Fruit fly (Drosophila melanogaster) whole organism, embryonic: ENCODE measurements around the gene Plc21C.

ENCODE experiments used
- Atf6 ChIP-seq: fragments of 200-800 bp; sonication (Bioruptor generic); IDR thresholded peaks from 2 replicates; pipeline ENCODE4 v1.3.6; 2022; ENCODE audit warnings: missing biosample characterization, missing genetic modification characterization
- Bgb ChIP-seq: fragments of 200-800 bp; sonication (Bioruptor generic); IDR thresholded peaks from 2 replicates; pipeline ENCODE4 v1.3.6; 2022; ENCODE audit warnings: missing biosample characterization, missing genetic modification characterization; ENCODE audit not compliant: partially characterized antibody
- CG10366 ChIP-seq: fragments of 200-800 bp; sonication (Bioruptor generic); IDR thresholded peaks from 2 replicates; pipeline ENCODE4 v1.3.6; 2022; ENCODE audit warnings: missing biosample characterization, missing genetic modification characterization
- CG10959 ChIP-seq: fragments of 200-800 bp; sonication (Bioruptor generic); IDR thresholded peaks from 2 replicates; pipeline ENCODE4 v1.3.6; 2022; ENCODE audit warnings: missing biosample characterization, missing genetic modification characterization
- CG11093 ChIP-seq: fragments of 200-800 bp; sonication (Bioruptor generic); IDR thresholded peaks from 3 replicates; pipeline ENCODE4 v1.3.6; 2022; ENCODE audit warnings: missing biosample characterization, missing genetic modification characterization
- CG11504 ChIP-seq: fragments of 200-800 bp; sonication (Bioruptor generic); optimal IDR thresholded peaks from 3 replicates; lab custom pipeline; 2019; ENCODE audit warnings: missing biosample characterization, mild to moderate bottlenecking, missing genetic modification characterization, moderate library complexity
- CG11696 ChIP-seq: fragments of 200-800 bp; sonication (Bioruptor generic); IDR thresholded peaks from 2 replicates; pipeline ENCODE4 v1.3.6; 2022; ENCODE audit warnings: missing biosample characterization, missing genetic modification characterization
- CG12104 ChIP-seq: fragments of 200-800 bp; sonication (Bioruptor generic); optimal IDR thresholded peaks from 3 replicates; lab custom pipeline; 2016; ENCODE audit warnings: missing biosample characterization, missing genetic modification characterization
- CG12299 ChIP-seq: fragments of 200-800 bp; sonication (Bioruptor generic); optimal IDR thresholded peaks from 2 replicates; lab custom pipeline; 2018; ENCODE audit warnings: missing biosample characterization, mild to moderate bottlenecking, missing genetic modification characterization
- CG12744 ChIP-seq: fragments of 200-800 bp; sonication (Bioruptor generic); optimal IDR thresholded peaks from 2 replicates; lab custom pipeline; 2016; ENCODE audit warnings: missing biosample characterization, missing genetic modification characterization
- CG13123 ChIP-seq: fragments of 200-800 bp; sonication (Bioruptor generic); optimal IDR thresholded peaks from 2 replicates; lab custom pipeline; 2016; ENCODE audit warnings: missing biosample characterization, missing genetic modification characterization
- CG13894 ChIP-seq: fragments of 200-800 bp; sonication (Bioruptor generic); optimal IDR thresholded peaks from 3 replicates; lab custom pipeline; 2018; ENCODE audit warnings: missing biosample characterization, mild to moderate bottlenecking, missing genetic modification characterization, moderate library complexity
- CG14014 ChIP-seq: fragments of 200-800 bp; sonication (Bioruptor generic); IDR thresholded peaks from 2 replicates; pipeline ENCODE4 v1.3.6; 2022; ENCODE audit warnings: missing biosample characterization, missing genetic modification characterization
- CG14860 ChIP-seq: fragments of 200-800 bp; sonication (Bioruptor generic); IDR thresholded peaks from 3 replicates; pipeline ENCODE4 v1.3.6; 2022; ENCODE audit warnings: missing biosample characterization, missing genetic modification characterization; ENCODE audit not compliant: partially characterized antibody
- CG15011 ChIP-seq: fragments of 200-800 bp; sonication (Bioruptor generic); optimal IDR thresholded peaks from 3 replicates; lab custom pipeline; 2018; ENCODE audit warnings: missing biosample characterization, mild to moderate bottlenecking, missing genetic modification characterization
- CG15601 ChIP-seq: fragments of 200-800 bp; sonication (Bioruptor generic); optimal IDR thresholded peaks from 3 replicates; lab custom pipeline; 2019; ENCODE audit warnings: missing biosample characterization, mild to moderate bottlenecking, missing genetic modification characterization, moderate library complexity
- CG33557 ChIP-seq: fragments of 200-800 bp; sonication (Bioruptor generic); optimal IDR thresholded peaks from 2 replicates; lab custom pipeline; 2019; ENCODE audit warnings: missing biosample characterization, mild to moderate bottlenecking, missing genetic modification characterization, moderate library complexity
- CG7745 ChIP-seq: fragments of 200-800 bp; sonication (Bioruptor generic); optimal IDR thresholded peaks from 2 replicates; lab custom pipeline; 2018; ENCODE audit warnings: missing biosample characterization, mild to moderate bottlenecking, missing genetic modification characterization, moderate library complexity
- CG9215 ChIP-seq: fragments of 200-800 bp; sonication (Bioruptor generic); IDR thresholded peaks from 2 replicates; pipeline ENCODE4 v1.3.6; 2022; ENCODE audit warnings: missing biosample characterization, missing genetic modification characterization
- CG9797 ChIP-seq: fragments of 200-800 bp; sonication (Bioruptor generic); optimal IDR thresholded peaks from 3 replicates; lab custom pipeline; 2018; ENCODE audit warnings: missing biosample characterization, mild to moderate bottlenecking, missing genetic modification characterization
- CG9876 ChIP-seq: fragments of 200-800 bp; sonication (Bioruptor generic); optimal IDR thresholded peaks from 2 replicates; lab custom pipeline; 2016; ENCODE audit warnings: missing biosample characterization, missing genetic modification characterization
- Deaf1 ChIP-seq: fragments of 200-800 bp; optimal IDR thresholded peaks from 3 replicates; lab custom pipeline; 2019; ENCODE audit warnings: missing biosample characterization, mild to moderate bottlenecking, missing genetic modification characterization, moderate library complexity
- Dip2 ChIP-seq: fragments of 200-800 bp; sonication (Bioruptor generic); IDR thresholded peaks from 2 replicates; pipeline ENCODE4 v1.3.6; 2022; ENCODE audit warnings: missing biosample characterization, missing genetic modification characterization
- Ets97D ChIP-seq: fragments of 200-800 bp; sonication (Bioruptor generic); optimal IDR thresholded peaks from 3 replicates; lab custom pipeline; 2016; ENCODE audit warnings: missing biosample characterization, missing genetic modification characterization
- Gug ChIP-seq: fragments of 200-800 bp; sonication (Bioruptor generic); IDR thresholded peaks from 4 replicates; pipeline ENCODE4 v1.3.6; 2022; ENCODE audit warnings: missing biosample characterization, missing genetic modification characterization
- Hr51 ChIP-seq, 2 experiments: fragments of 200-800 bp; sonication (Bioruptor generic); optimal IDR thresholded peaks; 2 replicates in 1 of 2; 3 replicates in 1 of 2; lab custom pipeline; 2016 to 2018; ENCODE audit warnings: missing biosample characterization in 2 of 2, missing genetic modification characterization in 2 of 2, mild to moderate bottlenecking in 1 of 2, moderate library complexity in 1 of 2
- Nf-YB ChIP-seq: fragments of 200-800 bp; sonication (Bioruptor generic); optimal IDR thresholded peaks from 3 replicates; lab custom pipeline; 2019; ENCODE audit warnings: missing biosample characterization, mild to moderate bottlenecking, missing genetic modification characterization, moderate library complexity
- Oli ChIP-seq: fragments of 200-800 bp; sonication (Bioruptor generic); optimal IDR thresholded peaks from 2 replicates; lab custom pipeline; 2018; ENCODE audit warnings: missing biosample characterization, mild to moderate bottlenecking, missing genetic modification characterization, moderate library complexity
- Rx ChIP-seq: fragments of 200-800 bp; sonication (Bioruptor generic); IDR thresholded peaks from 2 replicates; pipeline ENCODE4 v1.3.6; 2022; ENCODE audit warnings: missing biosample characterization, missing genetic modification characterization
- Ssrp ChIP-seq: fragments of 200-800 bp; sonication (Bioruptor generic); optimal IDR thresholded peaks from 2 replicates; lab custom pipeline; 2018; ENCODE audit warnings: missing biosample characterization, mild to moderate bottlenecking, missing genetic modification characterization, moderate library complexity
- Stat92E ChIP-seq, 3 experiments: fragments of >200 bp in 2 of 3; fragments of 200-800 bp in 1 of 3; sonication (Bioruptor generic) in 1 of 3; optimal IDR thresholded peaks; 2 replicates each; lab custom pipeline; 2017 to 2019; ENCODE audit warnings: missing biosample characterization in 3 of 3, missing genetic modification characterization in 3 of 3, mild to moderate bottlenecking in 1 of 3, moderate library complexity in 1 of 3
- Taf1 ChIP-seq: fragments of 200-800 bp; sonication (Bioruptor generic); IDR thresholded peaks from 2 replicates; pipeline ENCODE4 v1.3.6; 2022; ENCODE audit warnings: missing biosample characterization, missing genetic modification characterization
- aop ChIP-seq: fragments of 200-800 bp; sonication (Bioruptor generic); IDR thresholded peaks from 2 replicates; pipeline ENCODE4 v1.3.6; 2022; ENCODE audit warnings: missing biosample characterization, missing genetic modification characterization
- chm ChIP-seq: fragments of 200-800 bp; sonication (Bioruptor generic); IDR thresholded peaks from 2 replicates; pipeline ENCODE4 v1.3.6; 2022; ENCODE audit warnings: missing biosample characterization, missing genetic modification characterization
- dimm ChIP-seq: fragments of 200-800 bp; sonication (Bioruptor generic); IDR thresholded peaks from 2 replicates; pipeline ENCODE4 v1.3.6; 2022; ENCODE audit warnings: missing biosample characterization, missing genetic modification characterization
- fd96Cb ChIP-seq: fragments of 200-800 bp; sonication (Bioruptor generic); optimal IDR thresholded peaks from 2 replicates; lab custom pipeline; 2018; ENCODE audit warnings: missing biosample characterization, mild to moderate bottlenecking, missing genetic modification characterization, moderate library complexity
- fru ChIP-seq: fragments of >200 bp; optimal IDR thresholded peaks from 2 replicates; lab custom pipeline; 2017
- ham ChIP-seq: fragments of 200-800 bp; sonication (Bioruptor generic); IDR thresholded peaks from 2 replicates; pipeline ENCODE4 v1.3.6; 2022; ENCODE audit warnings: missing biosample characterization, missing genetic modification characterization
- insv ChIP-seq, 2 experiments: fragments of 200-800 bp; sonication (Bioruptor generic); optimal IDR thresholded peaks; 3 replicates each; lab custom pipeline; 2016 to 2018; ENCODE audit warnings: missing biosample characterization in 2 of 2, missing genetic modification characterization in 2 of 2
- jigr1 ChIP-seq: fragments of 200-800 bp; sonication (Bioruptor generic); IDR thresholded peaks from 3 replicates; pipeline ENCODE4 v1.3.6; 2022; ENCODE audit warnings: missing biosample characterization, missing genetic modification characterization
- kah ChIP-seq: fragments of 200-800 bp; sonication (Bioruptor generic); optimal IDR thresholded peaks from 2 replicates; lab custom pipeline; 2018; ENCODE audit warnings: missing biosample characterization, mild to moderate bottlenecking, missing genetic modification characterization
- nerfin-2 ChIP-seq: fragments of 200-800 bp; sonication (Bioruptor generic); IDR thresholded peaks from 2 replicates; pipeline ENCODE4 v1.3.6; 2022; ENCODE audit warnings: missing biosample characterization, missing genetic modification characterization; ENCODE audit not compliant: partially characterized antibody
- oc ChIP-seq: fragments of 200-800 bp; sonication (Bioruptor generic); optimal IDR thresholded peaks from 2 replicates; lab custom pipeline; 2018; ENCODE audit warnings: missing biosample characterization, mild to moderate bottlenecking, missing genetic modification characterization, moderate library complexity
- repo ChIP-seq: fragments of 200-800 bp; sonication (Bioruptor generic); optimal IDR thresholded peaks from 2 replicates; lab custom pipeline; 2016; ENCODE audit warnings: missing biosample characterization, missing genetic modification characterization
- row ChIP-seq: fragments of 200-800 bp; sonication (Bioruptor generic); IDR thresholded peaks from 3 replicates; pipeline ENCODE4 v1.3.6; 2022; ENCODE audit warnings: missing biosample characterization, missing genetic modification characterization
- tap ChIP-seq: fragments of 200-800 bp; optimal IDR thresholded peaks from 3 replicates; lab custom pipeline; 2019; ENCODE audit warnings: missing biosample characterization, mild to moderate bottlenecking, missing genetic modification characterization, moderate library complexity
- trem ChIP-seq: fragments of 200-800 bp; optimal IDR thresholded peaks from 3 replicates; lab custom pipeline; 2019; ENCODE audit warnings: missing biosample characterization, mild to moderate bottlenecking, missing genetic modification characterization, moderate library complexity
- ttk ChIP-seq: fragments of 200-800 bp; sonication (Bioruptor generic); IDR thresholded peaks from 2 replicates; pipeline ENCODE4 v2.1.2; 2022; ENCODE audit warnings: missing biosample characterization, missing genetic modification characterization
- twi ChIP-seq: fragments of 200-800 bp; optimal IDR thresholded peaks from 2 replicates; lab custom pipeline; 2019; ENCODE audit warnings: missing biosample characterization, mild to moderate bottlenecking, missing genetic modification characterization, moderate library complexity

Gene Plc21C

dm6 chr2L:297480-298284, 8.1 kb upstream of the Plc21C start, which contains the start of gene Pi3K21B (continued):
- TF ChIP-seq kah (GFP tag; lab: Kevin White, UChicago) (peak; percentile 89), Taf1 (peak; percentile 54; the same call in 1 of the 2 replicates), CG14860 (GFP tag; lab: Robert Waterston, UW) (no peak), nerfin-2 (GFP tag; lab: Robert Waterston, UW) (no peak), Ssrp (peak; percentile 90), Dip2 (GFP tag; lab: Robert Waterston, UW) (no peak), Rx (GFP tag; lab: Robert Waterston, UW) (peak; percentile 84), CG9876 (peak; percentile 93), ttk (GFP tag; lab: Robert Waterston, UW) (peak; percentile 84), CG11093 (peak; percentile 81), dimm (peak; percentile 64), CG10959 (GFP tag; lab: Robert Waterston, UW) (peak; percentile 78), CG12744 (GFP tag; lab: Kevin White, UChicago) (peak; percentile 85), insv (GFP tag; optimal IDR thresholded peaks at IDR 0.05; lab: Kevin White, UChicago) (peak in 1 of 2 experiments; percentile 74), jigr1 (GFP tag; lab: Robert Waterston, UW) (peak; percentile 72; the same call in 2 of the 3 replicates), row (GFP tag; lab: Robert Waterston, UW) (peak; percentile 86), twi (tag; lab: Kevin White, UChicago) (peak; percentile 84), trem (peak; percentile 94), Deaf1 (tag; lab: Kevin White, UChicago) (peak; percentile 28), CG7745 (tag; lab: Kevin White, UChicago) (no peak), CG13123 (GFP tag; lab: Kevin White, UChicago) (peak; percentile 80), Stat92E (GFP tag; optimal IDR thresholded peaks at IDR 0.05; lab: Kevin White, UChicago) (no peak), CG15011 (GFP tag; lab: Kevin White, UChicago) (peak; percentile 83), tap (tag; lab: Kevin White, UChicago) (peak; percentile 74), aop (GFP tag; lab: Robert Waterston, UW) (peak; percentile 57), CG12299 (peak; percentile 79), CG15601 (tag; lab: Kevin White, UChicago) (peak; percentile 87), CG13894 (tag; lab: Kevin White, UChicago) (peak; percentile 89), CG10366 (peak; percentile 83), fru (lab: Kevin White, UChicago) (no peak), Ets97D (GFP tag; lab: Kevin White, UChicago) (peak; percentile 88), CG9797 (GFP tag; lab: Kevin White, UChicago) (peak; percentile 46), Atf6 (GFP tag; lab: Robert Waterston, UW) (peak; percentile 82), CG12104 (GFP tag; lab: Kevin White, UChicago) (peak; percentile 89), ham (GFP tag; lab: Robert Waterston, UW) (peak; percentile 83), CG11696 (GFP tag; lab: Robert Waterston, UW) (no peak), CG14014 (GFP tag; lab: Robert Waterston, UW) (peak; percentile 84), oc (tag; lab: Kevin White, UChicago) (no peak), fd96Cb (peak; percentile 89), Nf-YB (GFP tag; lab: Kevin White, UChicago) (peak; percentile 68), Hr51 (GFP tag; optimal IDR thresholded peaks at IDR 0.05; lab: Kevin White, UChicago) (peak; percentile 87 to 94), CG11504 (peak; percentile 88), Oli (tag; lab: Kevin White, UChicago) (peak; percentile 86), repo (GFP tag; lab: Kevin White, UChicago) (peak; percentile 90), chm (GFP tag; lab: Robert Waterston, UW) (peak; percentile 90), Bgb (GFP tag; lab: Robert Waterston, UW) (peak; percentile 26; the same call in 1 of the 2 replicates), CG9215 (GFP tag; lab: Robert Waterston, UW) (peak; percentile 87), Gug (GFP tag; lab: Robert Waterston, UW) (peak; percentile 82), CG33557 (GFP tag; lab: Kevin White, UChicago) (peak; percentile 86)
